Fruit fly (Drosophila melanogaster) whole organism, embryonic: ENCODE measurements around the gene Creld.

Experiments used
- C15 ChIP-seq: fragments of 200-800 bp; sonication (Bioruptor generic); IDR thresholded peaks from 3 replicates; pipeline ENCODE4 v1.3.6; 2022; ENCODE audit warnings: missing biosample characterization, missing genetic modification characterization
- Myb ChIP-seq: fragments of 200-800 bp; sonication (Bioruptor generic); optimal IDR thresholded peaks from 2 replicates; lab custom pipeline; 2016; ENCODE audit warnings: missing biosample characterization, missing genetic modification characterization
- lola ChIP-seq, 3 experiments: fragments of >200 bp in 2 of 3; fragments of 200-800 bp in 1 of 3; sonication (Bioruptor generic) in 1 of 3; optimal IDR thresholded peaks; 2 replicates each; lab custom pipeline; 2017 to 2019; ENCODE audit warnings: missing biosample characterization in 3 of 3, missing genetic modification characterization in 3 of 3, mild to moderate bottlenecking in 1 of 3, moderate library complexity in 1 of 3
- ranshi ChIP-seq: fragments of 200-800 bp; sonication (Bioruptor generic); IDR thresholded peaks from 2 replicates; pipeline ENCODE4 v1.3.6; 2022; ENCODE audit warnings: missing biosample characterization, missing genetic modification characterization
- zf30C ChIP-seq: fragments of 200-800 bp; sonication (Bioruptor generic); optimal IDR thresholded peaks from 3 replicates; lab custom pipeline; 2018; ENCODE audit warnings: missing biosample characterization, mild to moderate bottlenecking, missing genetic modification characterization

dm6 chr2L:121456-121831 is 19.3 kb downstream of the Creld start, which contains the start of gene CG4822:
- TF ChIP-seq zf30C (no peak), ranshi (GFP tag; lab: Robert Waterston, UW) (no peak), lola (GFP tag; optimal IDR thresholded peaks at IDR 0.05; lab: Kevin White, UChicago) (no peak), Myb (GFP tag; lab: Kevin White, UChicago) (no peak), C15 (GFP tag; lab: Robert Waterston, UW) (no peak)
